Fruit fly (Drosophila melanogaster): Measurements from ENCODE around the gene CG9331.

The CG9331 gene

DNA sequence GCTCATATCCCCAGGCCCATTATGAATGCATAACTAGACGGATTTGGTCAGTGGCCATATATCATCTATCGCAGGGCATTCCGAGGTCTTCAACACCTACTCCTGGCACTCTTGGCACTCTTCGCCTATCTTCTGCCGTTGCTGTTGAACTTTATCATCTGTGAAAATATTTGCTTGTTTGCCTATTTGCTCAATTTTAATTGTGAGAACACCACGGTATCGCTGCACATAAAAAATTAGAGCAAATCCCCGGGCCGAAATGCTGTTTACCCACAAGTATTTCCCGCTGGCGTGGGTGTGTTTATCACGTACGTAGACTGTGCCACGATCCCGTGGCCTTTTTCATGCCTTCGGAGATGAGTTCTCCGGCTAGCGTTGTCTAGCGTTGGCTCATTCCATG is 41.9 kb upstream of the CG9331 start (continued):
- TF ChIP-seq Adf1 (GFP tag; IDR thresholded peaks at IDR 0.05): no peak
- TF ChIP-seq pho (GFP tag; optimal IDR thresholded peaks at IDR 0.05): peak; percentile 4
- no peak for TF ChIP-seq ftz-f1 (GFP tag; optimal IDR thresholded peaks at IDR 0.05)
- TF ChIP-seq CG11504 (tag; optimal IDR thresholded peaks at IDR 0.05): peak; percentile 52
- no peak for TF ChIP-seq jing (GFP tag; optimal IDR thresholded peaks at IDR 0.05)
- TF ChIP-seq kay (GFP tag; optimal IDR thresholded peaks at IDR 0.05): no peak
- peak; percentile 18 for TF ChIP-seq fd96Cb (tag; optimal IDR thresholded peaks at IDR 0.05)
- TF ChIP-seq Spps (tag; optimal IDR thresholded peaks at IDR 0.05): no peak
- TF ChIP-seq CG12744 (GFP tag; optimal IDR thresholded peaks at IDR 0.05): no peak
- TF ChIP-seq sisA (GFP tag; IDR thresholded peaks at IDR 0.05): no peak
- peak; percentile 76 for TF ChIP-seq CG2875 (GFP tag; optimal IDR thresholded peaks at IDR 0.05)
- no peak for TF ChIP-seq Poxn (GFP tag; IDR thresholded peaks at IDR 0.05)
- TF ChIP-seq tap (tag; optimal IDR thresholded peaks at IDR 0.05): peak; percentile 5
- TF ChIP-seq CG31441 (GFP tag; IDR thresholded peaks at IDR 0.05): peak; percentile 49; the same call in 1 of the 2 replicates
- peak; percentile 55 for TF ChIP-seq mirr (GFP tag; optimal IDR thresholded peaks at IDR 0.05)
- peak; percentile 50 for TF ChIP-seq CG8089 (GFP tag; optimal IDR thresholded peaks at IDR 0.05)
- no peak for TF ChIP-seq tio (GFP tag; optimal IDR thresholded peaks at IDR 0.05)
- TF ChIP-seq Hmx (GFP tag; optimal IDR thresholded peaks at IDR 0.05): no peak
- TF ChIP-seq wdn (GFP tag; IDR thresholded peaks at IDR 0.05): no peak
- peak; percentile 14 for TF ChIP-seq lbe (GFP tag; optimal IDR thresholded peaks at IDR 0.05)
- peak; percentile 87 for TF ChIP-seq sens (GFP tag)
- peak; percentile 77 for TF ChIP-seq CG10274 (GFP tag; optimal IDR thresholded peaks at IDR 0.05)
- 0 out of 2 replicates have a peak, but pooled peaks have one; percentile 11 for TF ChIP-seq CG32532 (GFP tag; IDR thresholded peaks at IDR 0.05)
- TF ChIP-seq CG10462 (GFP tag; optimal IDR thresholded peaks at IDR 0.05): no peak
- TF ChIP-seq Myb (GFP tag; optimal IDR thresholded peaks at IDR 0.05): peak; percentile 4
- peak; percentile 59 for TF ChIP-seq CG14965 (GFP tag; optimal IDR thresholded peaks at IDR 0.05; ENCODE audit: borderline replicate concordance)
- peak; percentile 13 for TF ChIP-seq Sry-β (GFP tag; optimal IDR thresholded peaks at IDR 0.05)
- peak; percentile 29 for TF ChIP-seq TFAM (GFP tag; optimal IDR thresholded peaks at IDR 0.05)
- peak; percentile 47 for TF ChIP-seq sd (tag; optimal IDR thresholded peaks at IDR 0.05)
- peak; percentile 51 for TF ChIP-seq jumu (GFP tag; optimal IDR thresholded peaks at IDR 0.05)
- TF ChIP-seq CG10321 (GFP tag; IDR thresholded peaks at IDR 0.05): no peak
- peak; percentile 28 for TF ChIP-seq sug (tag; optimal IDR thresholded peaks at IDR 0.05)
- TF ChIP-seq Mrtf (GFP tag; IDR thresholded peaks at IDR 0.05): no peak
- TF ChIP-seq nerfin-1 (tag; optimal IDR thresholded peaks at IDR 0.05): peak; percentile 51
- TF ChIP-seq CG10366 (GFP tag; IDR thresholded peaks at IDR 0.05): peak; percentile 34; the same call in 1 of the 2 replicates
- no peak for TF ChIP-seq CG11247 (GFP tag; IDR thresholded peaks at IDR 0.05)
- no peak for TF ChIP-seq Dfd (GFP tag; optimal IDR thresholded peaks at IDR 0.05)
- TF ChIP-seq Dek (tag; optimal IDR thresholded peaks at IDR 0.05): peak; percentile 49
- TF ChIP-seq Aef1 (GFP tag; IDR thresholded peaks at IDR 0.05): no peak
- TF ChIP-seq sima (GFP tag; optimal IDR thresholded peaks at IDR 0.05): no peak
- peak in 1 of 3 experiments; percentile 53 for TF ChIP-seq lola (GFP tag; optimal IDR thresholded peaks at IDR 0.05)
- TF ChIP-seq CG15696 (tag; optimal IDR thresholded peaks at IDR 0.05): peak; percentile 90
- no peak for TF ChIP-seq CG32767 (GFP tag; IDR thresholded peaks at IDR 0.05)
- peak; percentile 38 for TF ChIP-seq Atf3 (GFP tag; optimal IDR thresholded peaks at IDR 0.05)
- peak; percentile 28 for TF ChIP-seq shn (GFP tag; optimal IDR thresholded peaks at IDR 0.05)
- TF ChIP-seq CG1603 (tag; optimal IDR thresholded peaks at IDR 0.05): peak; percentile 82
- TF ChIP-seq CG31365 (tag; optimal IDR thresholded peaks at IDR 0.05): peak; percentile 58
- peak; percentile 75 for TF ChIP-seq Side (GFP tag; optimal IDR thresholded peaks at IDR 0.05)
- no peak for TF ChIP-seq ssp (GFP tag; IDR thresholded peaks at IDR 0.05)
- TF ChIP-seq dysf (GFP tag; IDR thresholded peaks at IDR 0.05): 0 out of 3 replicates have a peak, but pooled peaks have one; percentile 36
- peak; percentile 53; the same call in 1 of the 2 replicates for TF ChIP-seq CG4360 (GFP tag; IDR thresholded peaks at IDR 0.05)
- no peak for TF ChIP-seq CG17186 (GFP tag; optimal IDR thresholded peaks at IDR 0.05)

Data from whole organism, embryonic.